Worm (Caenorhabditis elegans): ENCODE results near the gene ttr-57.

Gene ttr-57

ce11 chrV:20609494-20609893 lies 4.6 kb downstream of the ttr-57 start, which contains the start of gene grd-2:
grd-2 (plus strand) TSS chrV:20609794.
- TF ChIP-seq gmeb-2 (tag; optimal IDR thresholded peaks at IDR 0.05) = no peak
- TF ChIP-seq nfya-1 (tag; optimal IDR thresholded peaks at IDR 0.05) = no peak
- no peak for TF ChIP-seq npax-4 (tag; optimal IDR thresholded peaks at IDR 0.05)
- TF ChIP-seq ceh-6 (GFP tag; optimal IDR thresholded peaks at IDR 0.05) = no peak
- TF ChIP-seq ceh-19 (GFP tag; optimal IDR thresholded peaks at IDR 0.05) = no peak
- TF ChIP-seq pha-4 (tag; optimal IDR thresholded peaks at IDR 0.05) = no peak
- no peak for TF ChIP-seq zip-5 (tag; optimal IDR thresholded peaks at IDR 0.05)
- TF ChIP-seq hlh-8 (tag; optimal IDR thresholded peaks at IDR 0.05) = no peak
- TF ChIP-seq pqm-1 (tag; optimal IDR thresholded peaks at IDR 0.05) = no peak
- TF ChIP-seq hlh-15 (tag; optimal IDR thresholded peaks at IDR 0.05) = no peak
- no peak for TF ChIP-seq dmd-4 (tag; optimal IDR thresholded peaks at IDR 0.05; ENCODE audit: borderline replicate concordance)

DNA sequence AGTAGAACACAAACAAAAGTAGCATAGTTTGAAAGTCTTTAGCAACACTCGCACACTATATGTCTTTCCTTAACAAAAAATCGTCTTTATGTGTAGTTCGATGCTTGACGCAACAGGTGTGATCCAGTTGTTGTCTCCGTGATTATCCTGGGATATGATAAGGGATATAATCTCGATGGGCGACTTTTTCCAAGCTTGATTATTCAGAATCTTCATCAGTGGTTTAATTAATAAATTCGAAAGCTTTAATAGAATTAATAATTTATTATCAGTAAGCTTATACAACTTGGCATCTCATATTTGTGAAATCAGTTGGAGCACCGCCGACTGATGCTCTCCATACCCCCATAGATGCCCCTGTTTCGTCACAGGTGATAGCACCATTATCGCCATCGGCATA lies 13.7 kb downstream of the ttr-57 start, which contains the start of gene F46B3.7:
Gene F46B3.7 (minus strand): TSS at position 101 of the 400 bp plus-strand sequence.
- TF ChIP-seq fkh-10 (GFP tag; optimal IDR thresholded peaks at IDR 0.05) (no peak), ceh-2 (tag; optimal IDR thresholded peaks at IDR 0.05) (no peak)

DNA sequence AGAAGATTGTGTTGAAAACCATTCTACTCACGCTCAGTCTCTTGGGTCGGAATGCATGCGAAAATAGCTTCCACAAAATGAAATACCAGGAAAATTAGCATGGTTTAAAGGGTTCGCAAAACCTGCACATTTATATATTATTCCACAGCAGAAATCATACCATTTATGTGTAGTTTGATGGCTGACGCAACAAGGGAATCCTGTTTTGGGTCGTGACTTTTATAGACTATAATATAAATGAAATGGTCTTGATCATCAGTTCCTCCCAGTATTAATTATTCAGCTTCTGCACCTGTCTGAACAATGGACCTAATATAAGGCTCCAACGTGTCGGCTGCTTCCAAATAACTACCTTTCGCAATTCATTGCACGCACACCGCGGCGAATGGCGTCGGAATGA lies 18.2 kb downstream of the ttr-57 start, which contains the start of gene F46B3.8:
Gene F46B3.8 (minus strand): TSS at position 101 of the 400 bp plus-strand sequence.
- TF ChIP-seq zip-5 (tag; optimal IDR thresholded peaks at IDR 0.05) = no peak
- no peak for TF ChIP-seq che-1 (tag; optimal IDR thresholded peaks at IDR 0.05)

DNA sequence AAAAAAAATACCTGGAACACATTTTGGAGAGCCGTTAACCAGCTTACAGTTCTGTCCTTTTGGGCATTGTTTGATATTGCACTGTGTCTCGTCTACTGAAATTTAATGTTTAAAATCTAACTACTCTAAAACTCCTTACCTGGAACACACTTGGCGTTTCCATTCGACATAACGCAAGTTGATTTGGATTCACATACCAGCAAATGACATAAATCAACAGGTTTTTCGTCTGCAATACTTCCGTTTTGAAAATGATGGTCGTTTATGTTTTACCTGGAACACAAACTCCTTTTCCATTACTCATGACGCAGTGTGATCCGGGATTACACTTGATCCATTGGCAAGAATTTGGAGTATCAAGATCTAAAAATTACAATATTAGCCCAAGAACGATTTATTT lies 20.4 kb downstream of the ttr-57 start:
- no peak for TF ChIP-seq pag-3 (tag; optimal IDR thresholded peaks at IDR 0.05; ENCODE audit: borderline replicate concordance)

DNA sequence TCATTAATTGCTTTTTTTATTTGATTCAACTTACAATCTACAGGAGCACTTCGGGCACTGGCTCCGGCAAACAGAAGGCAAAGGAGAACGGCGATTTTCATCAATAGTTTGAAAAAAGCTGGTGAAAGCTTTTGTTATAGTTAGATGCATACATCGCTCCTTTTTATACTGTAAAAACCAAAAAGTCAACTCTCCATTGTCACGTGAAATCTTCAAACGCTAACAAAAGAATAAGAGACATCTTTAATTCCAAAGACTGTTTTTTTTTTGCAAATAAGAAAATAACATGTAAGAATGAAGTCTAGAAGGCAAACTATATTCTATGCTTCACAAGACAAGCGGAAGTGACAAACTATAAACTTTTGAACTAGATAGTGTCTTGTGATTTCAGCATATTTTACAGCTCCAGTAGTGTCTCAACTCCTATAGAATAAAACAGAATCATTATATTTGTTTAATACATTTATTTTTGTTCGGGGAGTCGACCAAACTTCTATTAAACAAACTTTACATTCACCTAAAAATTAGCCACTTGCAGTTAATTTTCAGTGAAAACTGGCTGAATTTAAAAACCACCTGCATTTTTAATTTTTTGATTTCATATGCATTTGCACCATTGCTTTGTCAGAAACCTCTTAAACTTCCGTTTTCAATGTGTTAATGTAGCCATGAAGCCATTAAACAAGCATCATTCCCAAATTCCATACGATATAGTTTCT lies 21.3 kb downstream of the ttr-57 start, which contains the start of the genes F46B3.9 and srz-18:
Gene F46B3.9 (minus strand): TSS at position 101 of the 719 bp plus-strand sequence.
Gene srz-18 (plus strand): TSS at position 669 of the 719 bp plus-strand sequence.
- no peak for TF ChIP-seq tbx-7 (tag; optimal IDR thresholded peaks at IDR 0.05)
- no peak for TF ChIP-seq rnt-1 (tag; optimal IDR thresholded peaks at IDR 0.05)
- no peak for TF ChIP-seq mec-3 (tag; optimal IDR thresholded peaks at IDR 0.05; ENCODE audit: borderline replicate concordance)
- TF ChIP-seq unc-3 (GFP tag; conservative IDR thresholded peaks at IDR 0.05) = no peak
- TF ChIP-seq unc-3 (tag; optimal IDR thresholded peaks at IDR 0.05) = no peak
- TF ChIP-seq pat-9 (tag; optimal IDR thresholded peaks at IDR 0.05) = no peak
- TF ChIP-seq pros-1 (tag; optimal IDR thresholded peaks at IDR 0.05) = no peak
- no peak for TF ChIP-seq elt-4 (tag; optimal IDR thresholded peaks at IDR 0.05)
- TF ChIP-seq ceh-18 (tag; optimal IDR thresholded peaks at IDR 0.05) = no peak
- no peak for TF ChIP-seq ceh-22 (tag; optimal IDR thresholded peaks at IDR 0.05)
- no peak for TF ChIP-seq madf-2 (tag; optimal IDR thresholded peaks at IDR 0.05)
- TF ChIP-seq pha-2 (tag; optimal IDR thresholded peaks at IDR 0.05) = no peak
- no peak for TF ChIP-seq zip-5 (tag; optimal IDR thresholded peaks at IDR 0.05)
- TF ChIP-seq unc-86 (tag; optimal IDR thresholded peaks at IDR 0.05) = no peak

- TF ChIP-seq ceh-45 (GFP tag; IDR thresholded peaks at IDR 0.05) = no peak
- TF ChIP-seq syd-9 (tag; optimal IDR thresholded peaks at IDR 0.05) = no peak
- no peak for TF ChIP-seq sox-4 (tag; optimal IDR thresholded peaks at IDR 0.05)
- TF ChIP-seq hlh-15 (tag; optimal IDR thresholded peaks at IDR 0.05) = no peak
- no peak for TF ChIP-seq Y22D7AL.16 (tag; optimal IDR thresholded peaks at IDR 0.05)
- no peak for TF ChIP-seq tbx-7 (tag; optimal IDR thresholded peaks at IDR 0.05)
- no peak for TF ChIP-seq ttx-3 (tag; optimal IDR thresholded peaks at IDR 0.05)
- TF ChIP-seq odd-2 (tag; optimal IDR thresholded peaks at IDR 0.05) = no peak
- no peak for TF ChIP-seq ceh-19 (GFP tag; optimal IDR thresholded peaks at IDR 0.05)
- TF ChIP-seq ceh-9 (tag; optimal IDR thresholded peaks at IDR 0.05) = no peak
- TF ChIP-seq unc-55 (GFP tag; optimal IDR thresholded peaks at IDR 0.05) = no peak
- TF ChIP-seq zip-5 (tag; optimal IDR thresholded peaks at IDR 0.05) = no peak
- no peak for TF ChIP-seq ceh-6 (GFP tag; optimal IDR thresholded peaks at IDR 0.05)
- no peak for TF ChIP-seq elt-4 (tag; optimal IDR thresholded peaks at IDR 0.05)
- TF ChIP-seq pqm-1 (tag; optimal IDR thresholded peaks at IDR 0.05) = no peak
- no peak for TF ChIP-seq C08G9.2 (tag; optimal IDR thresholded peaks at IDR 0.05)
- TF ChIP-seq pha-4 (tag; optimal IDR thresholded peaks at IDR 0.05) = no peak
These were observed 26.4 kb downstream of the ttr-57 start, which contains the start of gene F46B3.14 for ce11 chrV:20631255-20631654. F46B3.14 (minus strand) TSS chrV:20631355.
